Worm (Caenorhabditis elegans) whole organism, L2 larva: ENCODE data around the gene flp-34.

Experiments
- C34F6.9 ChIP-seq: fragments of 150-350 bp; optimal IDR thresholded peaks from 2 replicates; lab custom pipeline; 2014; ENCODE audit warnings: missing biosample characterization, missing genetic modification characterization
- F13H6.1 ChIP-seq: sonication (generic microtip); optimal IDR thresholded peaks from 2 replicates; lab custom pipeline; 2016; ENCODE audit warnings: missing genetic modification characterization, missing compliant biosample characterization
- Y55F3AM.14 ChIP-seq: fragments of 200-800 bp; sonication (Bioruptor generic); optimal IDR thresholded peaks from 2 replicates; lab custom pipeline; 2018; ENCODE audit warnings: mild to moderate bottlenecking, missing genetic modification characterization, missing compliant biosample characterization
- aly-2 ChIP-seq: fragments of 150-350 bp; optimal IDR thresholded peaks from 2 replicates; lab custom pipeline; 2014; ENCODE audit warnings: missing biosample characterization, missing genetic modification characterization
- blmp-1 ChIP-seq: sonication (generic microtip); optimal IDR thresholded peaks from 2 replicates; lab custom pipeline; 2017; ENCODE audit warnings: missing genetic modification characterization, mild to moderate bottlenecking, missing compliant biosample characterization, antibody characterized with exemption, moderate library complexity; ENCODE audit not compliant: insufficient read depth
- ceh-82 ChIP-seq: fragments of 150-350 bp; optimal IDR thresholded peaks from 2 replicates; lab custom pipeline; 2014; ENCODE audit warnings: missing biosample characterization, missing genetic modification characterization
- egl-27 ChIP-seq: sonication (generic microtip); optimal IDR thresholded peaks from 3 replicates; lab custom pipeline; 2017; ENCODE audit warnings: missing biosample characterization, missing genetic modification reagents, missing genetic modification characterization
- elt-1 ChIP-seq: fragments of 150-350 bp; optimal IDR thresholded peaks from 2 replicates; lab custom pipeline; 2014; ENCODE audit warnings: missing biosample characterization, missing genetic modification characterization
- elt-3 ChIP-seq: sonication (generic microtip); optimal IDR thresholded peaks from 2 replicates; lab custom pipeline; 2017; ENCODE audit warnings: missing biosample characterization, missing genetic modification characterization
- fos-1 ChIP-seq: fragments of 150-350 bp; optimal IDR thresholded peaks from 2 replicates; lab custom pipeline; 2014; ENCODE audit warnings: missing biosample characterization, missing genetic modification characterization
- gmeb-1 ChIP-seq: fragments of 150-350 bp; optimal IDR thresholded peaks from 2 replicates; lab custom pipeline; 2014; ENCODE audit warnings: missing biosample characterization, missing genetic modification characterization
- lin-11 ChIP-seq: fragments of 150-350 bp; sonication (generic microtip); optimal IDR thresholded peaks from 2 replicates; lab custom pipeline; 2014; ENCODE audit warnings: missing biosample characterization, missing genetic modification characterization, inconsistent platforms, mixed read lengths
- lin-13 ChIP-seq: fragments of 150-350 bp; optimal IDR thresholded peaks from 2 replicates; lab custom pipeline; 2014; ENCODE audit warnings: missing biosample characterization, missing genetic modification reagents, missing genetic modification characterization
- lin-39 ChIP-seq: fragments of 150-350 bp; optimal IDR thresholded peaks from 2 replicates; lab custom pipeline; 2014; ENCODE audit warnings: missing biosample characterization, missing genetic modification reagents, missing genetic modification characterization
- lsy-2 ChIP-seq, 2 experiments: fragments of 150-350 bp in 1 of 2; sonication (generic microtip) in 1 of 2; optimal IDR thresholded peaks; 2 replicates each; lab custom pipeline; 2014 to 2017; ENCODE audit warnings: missing biosample characterization in 2 of 2, missing genetic modification characterization in 2 of 2
- mab-5 ChIP-seq: fragments of 150-350 bp; optimal IDR thresholded peaks from 2 replicates; lab custom pipeline; 2014; ENCODE audit warnings: missing biosample characterization, missing genetic modification characterization
- mdl-1 ChIP-seq, 2 experiments: fragments of 150-350 bp in 1 of 2; sonication (generic microtip) in 1 of 2; optimal IDR thresholded peaks; 2 replicates each; lab custom pipeline; 2017; ENCODE audit warnings: missing biosample characterization in 2 of 2, missing genetic modification characterization in 2 of 2
- nhr-10 ChIP-seq: sonication (generic microtip); optimal IDR thresholded peaks from 2 replicates; lab custom pipeline; 2017; ENCODE audit warnings: missing biosample characterization, missing genetic modification characterization
- nhr-129 ChIP-seq: fragments of 150-350 bp; optimal IDR thresholded peaks from 2 replicates; lab custom pipeline; 2014; ENCODE audit warnings: missing biosample characterization, missing genetic modification characterization
- nhr-23 ChIP-seq: fragments of 150-350 bp; optimal IDR thresholded peaks from 2 replicates; lab custom pipeline; 2014; ENCODE audit warnings: missing biosample characterization, missing genetic modification reagents, missing genetic modification characterization
- nhr-237 ChIP-seq: fragments of 150-350 bp; optimal IDR thresholded peaks from 2 replicates; lab custom pipeline; 2014; ENCODE audit warnings: missing biosample characterization, missing genetic modification characterization
- nhr-25 ChIP-seq: fragments of 150-350 bp; sonication (generic microtip); optimal IDR thresholded peaks from 3 replicates; lab custom pipeline; 2014; ENCODE audit warnings: missing biosample characterization, missing genetic modification characterization
- nhr-6 ChIP-seq: fragments of 150-350 bp; optimal IDR thresholded peaks from 2 replicates; lab custom pipeline; 2014; ENCODE audit warnings: missing biosample characterization, missing genetic modification characterization
- nhr-77 ChIP-seq: fragments of 150-350 bp; optimal IDR thresholded peaks from 2 replicates; lab custom pipeline; 2014; ENCODE audit warnings: missing biosample characterization, missing genetic modification characterization
- sem-4 ChIP-seq: fragments of 150-350 bp; optimal IDR thresholded peaks from 2 replicates; lab custom pipeline; 2014; ENCODE audit warnings: missing biosample characterization, missing genetic modification reagents, missing genetic modification characterization
- skn-1 ChIP-seq: sonication (generic microtip); optimal IDR thresholded peaks from 2 replicates; lab custom pipeline; 2017; ENCODE audit warnings: missing biosample characterization, missing genetic modification characterization
- sma-3 ChIP-seq: sonication (generic microtip); optimal IDR thresholded peaks from 2 replicates; lab custom pipeline; 2016; ENCODE audit warnings: missing genetic modification reagents, missing genetic modification characterization, missing compliant biosample characterization
- snpc-4 ChIP-seq: fragments of 150-350 bp; optimal IDR thresholded peaks from 2 replicates; lab custom pipeline; 2014; ENCODE audit warnings: missing biosample characterization, missing genetic modification characterization
- unc-39 ChIP-seq: fragments of 150-350 bp; optimal IDR thresholded peaks from 2 replicates; lab custom pipeline; 2014; ENCODE audit warnings: missing biosample characterization, missing genetic modification characterization
- unc-55 ChIP-seq: fragments of 150-350 bp; sonication (generic microtip); optimal IDR thresholded peaks from 3 replicates; lab custom pipeline; 2014; ENCODE audit warnings: missing biosample characterization, missing genetic modification reagents, missing genetic modification characterization
- zag-1 ChIP-seq: fragments of 150-350 bp; optimal IDR thresholded peaks from 2 replicates; lab custom pipeline; 2014; ENCODE audit warnings: missing biosample characterization, missing genetic modification characterization
- ztf-1 ChIP-seq: fragments of 200-800 bp; sonication (Bioruptor generic); conservative IDR thresholded peaks from 2 replicates; pipeline ENCODE4 v1.3.6; 2022; ENCODE audit warnings: missing genetic modification characterization, missing compliant biosample characterization
- ztf-11 ChIP-seq: sonication (generic microtip); optimal IDR thresholded peaks from 2 replicates; lab custom pipeline; 2017; ENCODE audit warnings: missing biosample characterization, missing genetic modification characterization

The flp-34 gene

DNA sequence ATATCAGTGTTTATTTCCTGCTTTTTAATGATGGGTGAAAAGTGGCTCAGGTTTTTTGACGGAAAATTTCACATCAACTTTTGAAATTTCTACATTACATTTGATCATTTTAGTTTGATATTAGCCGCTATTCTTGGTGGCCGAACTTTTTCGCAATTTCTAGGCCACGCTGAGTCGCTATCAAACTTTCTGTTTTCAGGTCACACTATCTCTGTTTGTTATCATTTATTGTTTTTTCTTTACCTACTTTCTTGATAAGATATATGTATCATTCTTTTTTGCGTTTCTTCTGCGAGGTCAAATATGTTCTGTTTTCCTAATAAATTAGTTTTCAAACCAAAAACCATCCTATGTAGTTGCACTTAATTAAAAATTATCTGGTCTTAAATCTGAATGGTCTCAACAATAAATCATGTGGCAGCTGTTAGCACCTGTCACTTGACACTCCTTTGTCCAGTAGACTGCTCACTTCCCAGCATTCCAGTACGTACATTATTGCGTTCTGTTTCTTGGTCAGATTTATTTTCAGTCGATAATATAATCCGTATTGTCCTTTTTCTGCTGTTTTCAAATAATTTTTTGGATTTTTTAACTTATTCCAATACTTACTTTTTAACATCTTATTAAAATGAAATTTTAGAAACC lies 27.1 kb upstream of the flp-34 start (continued):
- TF ChIP-seq egl-27 (tag; lab: Kevin White, UChicago) (no peak), ceh-82 (no peak), nhr-77 (no peak), mdl-1 (tag; optimal IDR thresholded peaks at IDR 0.05; lab: Kevin White, UChicago) (no peak), sma-3 (no peak), fos-1 (tag; lab: Kevin White, UChicago) (peak; percentile 78), mab-5 (tag; lab: Kevin White, UChicago) (peak; percentile 73), ztf-1 (GFP tag; lab: Robert Waterston, UW) (no peak), ztf-11 (tag; lab: Kevin White, UChicago) (no peak), nhr-129 (no peak)
- TF ChIP-seq, all 48 proteins: peak for 5

DNA sequence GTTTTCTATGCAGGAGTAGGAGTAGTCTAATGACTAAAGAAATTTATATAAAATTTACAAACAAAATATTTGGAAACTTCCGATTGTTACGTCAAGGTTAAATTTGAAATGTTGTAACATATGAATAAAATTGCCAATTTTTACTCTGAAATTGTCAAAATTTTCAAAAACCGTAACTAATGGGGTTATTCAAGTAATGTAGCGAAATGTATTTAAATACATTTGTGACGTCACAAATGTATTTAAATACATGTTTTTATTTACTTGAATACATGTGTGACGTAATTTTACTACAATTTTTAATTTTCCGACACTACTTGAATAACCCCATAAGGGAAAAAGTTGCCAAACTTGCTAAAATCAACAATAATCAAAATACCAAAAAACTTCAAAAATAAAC lies 20.2 kb upstream of the flp-34 start:
- TF ChIP-seq sem-4, result no peak
- TF ChIP-seq elt-3 (tag; lab: Kevin White, UChicago), result no peak
- no peak for TF ChIP-seq fos-1 (tag; lab: Kevin White, UChicago)
- no peak for TF ChIP-seq nhr-237
- TF ChIP-seq sma-3, result no peak
- no peak for TF ChIP-seq ztf-11 (tag; lab: Kevin White, UChicago)

DNA sequence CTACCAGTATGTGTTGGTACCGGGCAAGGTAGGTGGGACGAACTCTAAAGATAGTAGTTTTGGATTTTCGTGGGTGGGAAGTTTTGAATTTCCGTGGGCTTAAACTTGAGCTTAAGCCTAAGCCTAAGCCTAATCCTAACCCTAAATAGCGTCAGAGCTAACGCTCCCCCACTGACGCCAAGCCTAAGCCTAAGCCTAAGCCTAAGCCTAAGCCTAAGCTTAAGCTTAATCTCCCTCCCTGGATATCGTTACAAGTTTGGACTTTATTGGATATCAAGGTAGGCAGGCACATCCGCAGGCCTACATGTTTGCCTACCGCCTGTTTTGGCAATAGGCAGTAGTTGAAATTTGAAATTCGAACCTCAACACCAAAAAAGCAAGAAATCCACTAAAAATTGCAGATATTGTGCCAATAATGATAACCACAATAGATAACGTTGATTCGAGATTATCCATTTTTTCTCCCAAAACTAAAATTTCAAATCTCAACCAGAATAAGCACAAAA lies 19.4 kb upstream of the flp-34 start, which contains the start of gene K10C9.4:
TSS of gene K10C9.4 (minus strand) at position 456 of the 506 bp plus-strand sequence.
- TF ChIP-seq nhr-129 (no peak), zag-1 (tag; lab: Kevin White, UChicago) (no peak), lin-39 (tag; lab: Kevin White, UChicago) (no peak), gmeb-1 (tag; lab: Kevin White, UChicago) (no peak), skn-1 (tag; lab: Kevin White, UChicago) (no peak), aly-2 (tag; lab: Kevin White, UChicago) (no peak)
- TF ChIP-seq, all 48 proteins: peak for 0

DNA sequence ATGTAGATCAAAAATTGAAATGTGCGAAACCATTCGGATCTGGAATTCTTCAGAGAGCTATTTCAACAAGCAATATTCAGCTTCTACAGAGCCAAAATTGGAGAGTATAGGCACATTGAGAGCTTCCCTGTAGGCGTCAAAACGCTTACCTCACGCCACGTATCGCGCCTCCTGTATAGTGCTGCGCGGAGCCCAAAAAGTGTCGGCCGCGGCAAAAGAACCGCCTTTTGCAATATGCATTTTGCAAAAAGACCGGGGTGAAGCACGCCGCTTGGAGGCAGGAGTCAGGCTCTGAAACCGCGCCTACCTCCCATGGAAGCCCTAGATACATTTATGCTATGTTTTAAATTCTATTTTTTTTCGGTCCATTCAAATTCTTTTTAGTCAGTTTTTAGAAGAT lies 18.4 kb upstream of the flp-34 start:
- TF ChIP-seq egl-27 (tag; lab: Kevin White, UChicago) (no peak), blmp-1 (tag; lab: Kevin White, UChicago) (no peak), nhr-77 (no peak), elt-1 (tag; lab: Kevin White, UChicago) (no peak), sma-3 (no peak), lin-11 (tag; lab: Kevin White, UChicago) (no peak), lin-13 (GFP tag; lab: Kevin White, UChicago) (no peak), snpc-4 (tag; lab: Kevin White, UChicago) (no peak), Y55F3AM.14 (GFP tag; lab: Kevin White, UChicago) (no peak), zag-1 (tag; lab: Kevin White, UChicago) (no peak), lsy-2 (tag; optimal IDR thresholded peaks at IDR 0.05; lab: Kevin White, UChicago) (no peak), nhr-6 (tag; lab: Kevin White, UChicago) (no peak), nhr-10 (tag; lab: Kevin White, UChicago) (no peak), nhr-23 (tag; lab: Kevin White, UChicago) (no peak), nhr-129 (no peak), unc-39 (tag; lab: Kevin White, UChicago) (no peak), F13H6.1 (tag; lab: Kevin White, UChicago) (no peak), gmeb-1 (tag; lab: Kevin White, UChicago) (no peak)

DNA sequence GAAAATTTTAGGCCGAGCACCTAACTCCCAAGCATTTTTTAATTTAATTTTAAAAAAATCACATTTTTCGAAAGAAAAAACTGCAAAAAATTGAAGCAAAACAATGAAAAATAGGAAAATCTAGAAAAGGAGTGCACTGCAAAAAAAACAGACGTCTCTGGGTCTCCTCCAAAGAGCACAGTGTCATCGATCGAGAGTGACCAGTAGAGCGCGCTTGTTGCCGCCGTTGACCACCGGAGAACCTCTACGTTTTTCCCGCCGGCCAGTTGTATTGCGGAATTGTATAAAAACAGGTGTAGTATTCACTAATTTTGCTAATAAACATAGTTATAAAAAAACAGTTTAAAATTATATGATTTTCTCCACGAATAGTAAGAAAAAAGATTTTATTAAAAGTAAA lies 16.1 kb upstream of the flp-34 start:
- TF ChIP-seq nhr-25 (tag; lab: Kevin White, UChicago) (no peak), unc-55 (GFP tag; lab: Kevin White, UChicago) (peak; percentile 43), C34F6.9 (peak; percentile 21), fos-1 (tag; lab: Kevin White, UChicago) (peak; percentile 8)
